Worm (Caenorhabditis elegans) whole organism, young adult: ENCODE data around the gene F31F4.1.

Experiments
- B0019.2 ChIP-seq: fragments of 200-800 bp; sonication (Bioruptor generic); conservative IDR thresholded peaks from 2 replicates; pipeline ENCODE4 v1.3.6; 2022; ENCODE audit warnings: missing genetic modification reagents, missing genetic modification characterization, missing compliant biosample characterization
- C06A6.2 ChIP-seq: fragments of 200-800 bp; sonication (Bioruptor generic); conservative IDR thresholded peaks from 2 replicates; pipeline ENCODE4 v1.3.6; 2022; ENCODE audit warnings: missing genetic modification characterization, missing compliant biosample characterization
- C17E4.6 ChIP-seq: fragments of 200-800 bp; sonication (Bioruptor generic); IDR thresholded peaks from 2 replicates; pipeline ENCODE4 v1.3.6; 2022; ENCODE audit warnings: missing genetic modification reagents, missing genetic modification characterization, missing compliant biosample characterization
- F49E8.2 ChIP-seq: sonication (generic microtip); optimal IDR thresholded peaks from 3 replicates; lab custom pipeline; 2017; ENCODE audit warnings: missing genetic modification characterization, mild to moderate bottlenecking, missing compliant biosample characterization, antibody characterized with exemption, moderate library complexity; ENCODE audit not compliant: insufficient read depth
- K12H6.12 ChIP-seq: fragments of 200-800 bp; sonication (Bioruptor generic); optimal IDR thresholded peaks from 2 replicates; lab custom pipeline; 2018; ENCODE audit warnings: mild to moderate bottlenecking, missing genetic modification characterization, missing compliant biosample characterization
- Y53F4B.3 ChIP-seq: fragments of 200-800 bp; sonication (Bioruptor generic); IDR thresholded peaks from 2 replicates; pipeline ENCODE4 v1.3.6; 2022; ENCODE audit warnings: missing genetic modification reagents, missing genetic modification characterization, missing compliant biosample characterization
- Y53G8AR.9 ChIP-seq: fragments of 200-800 bp; sonication (Bioruptor generic); conservative IDR thresholded peaks from 2 replicates; pipeline ENCODE4 v1.3.6; 2022; ENCODE audit warnings: missing genetic modification reagents, missing genetic modification characterization, missing compliant biosample characterization
- ama-1 ChIP-seq, 3 experiments: fragments of 150-350 bp in 1 of 3; sonication (generic microtip) in 2 of 3; optimal IDR thresholded peaks; 2 replicates each; lab custom pipeline; 2014 to 2018; ENCODE audit warnings: missing biosample characterization in 2 of 3, missing genetic modification characterization in 2 of 3, missing genetic modification reagents in 2 of 3
- aptf-2 ChIP-seq: fragments of 200-800 bp; sonication (Bioruptor generic); conservative IDR thresholded peaks from 2 replicates; pipeline ENCODE4 v1.3.6; 2022; ENCODE audit warnings: missing genetic modification reagents, missing genetic modification characterization, missing compliant biosample characterization
- attf-3 ChIP-seq: fragments of 200-800 bp; sonication (Bioruptor generic); conservative IDR thresholded peaks from 2 replicates; pipeline ENCODE4 v1.3.6; 2022; ENCODE audit warnings: missing genetic modification reagents, missing genetic modification characterization, missing compliant biosample characterization
- attf-5 ChIP-seq: fragments of 200-800 bp; sonication (Bioruptor generic); optimal IDR thresholded peaks from 2 replicates; lab custom pipeline; 2018; ENCODE audit warnings: mild to moderate bottlenecking, missing genetic modification characterization, missing compliant biosample characterization
- ceh-27 ChIP-seq: fragments of 200-800 bp; sonication (Bioruptor generic); optimal IDR thresholded peaks from 2 replicates; lab custom pipeline; 2018; ENCODE audit warnings: mild to moderate bottlenecking, missing genetic modification characterization, moderate library complexity, missing compliant biosample characterization
- ceh-58 ChIP-seq: fragments of 200-800 bp; sonication (Bioruptor generic); IDR thresholded peaks from 2 replicates; pipeline ENCODE4 v1.3.6; 2022; ENCODE audit warnings: missing genetic modification characterization, missing compliant biosample characterization
- ceh-91 ChIP-seq: fragments of 200-800 bp; sonication (Bioruptor generic); IDR thresholded peaks from 2 replicates; pipeline ENCODE4 v1.3.6; 2022; ENCODE audit warnings: missing genetic modification reagents, missing genetic modification characterization, missing compliant biosample characterization
- ekl-4 ChIP-seq: fragments of 200-800 bp; sonication (Bioruptor generic); IDR thresholded peaks from 2 replicates; pipeline ENCODE4 v1.3.6; 2022; ENCODE audit warnings: missing genetic modification reagents, missing genetic modification characterization, missing compliant biosample characterization
- hmg-1.2 ChIP-seq: fragments of 200-800 bp; sonication (Bioruptor generic); IDR thresholded peaks from 2 replicates; pipeline ENCODE4 v1.3.6; 2022; ENCODE audit warnings: missing genetic modification reagents, missing genetic modification characterization, missing compliant biosample characterization
- hrde-1 ChIP-seq: sonication (generic microtip); optimal IDR thresholded peaks from 2 replicates; lab custom pipeline; 2016; ENCODE audit warnings: missing genetic modification characterization, mild to moderate bottlenecking, missing compliant biosample characterization, moderate library complexity, missing genotype, missing genetic modification reagents, borderline replicate concordance
- lin-26 ChIP-seq: fragments of 200-800 bp; sonication (Bioruptor generic); IDR thresholded peaks from 2 replicates; pipeline ENCODE4 v1.3.6; 2022; ENCODE audit warnings: missing genetic modification reagents, missing genetic modification characterization, missing compliant biosample characterization
- lin-35 ChIP-seq, 3 experiments: fragments of 150-350 bp in 2 of 3; sonication (generic microtip) in 1 of 3; optimal IDR thresholded peaks; 2 replicates each; lab custom pipeline; 2014 to 2018; ENCODE audit warnings: missing biosample characterization in 3 of 3, missing genetic modification characterization in 3 of 3, missing genetic modification reagents in 3 of 3
- lin-54 ChIP-seq: fragments of 200-800 bp; sonication (Bioruptor generic); optimal IDR thresholded peaks from 2 replicates; lab custom pipeline; 2018; ENCODE audit warnings: mild to moderate bottlenecking, missing genetic modification characterization, missing compliant biosample characterization
- mes-4 ChIP-seq: sonication (generic microtip); optimal IDR thresholded peaks from 2 replicates; lab custom pipeline; 2016; ENCODE audit warnings: missing genotype, missing genetic modification characterization, missing compliant biosample characterization
- nfya-1 ChIP-seq: sonication (generic microtip); optimal IDR thresholded peaks from 2 replicates; lab custom pipeline; 2017; ENCODE audit warnings: antibody characterized with exemption, missing compliant biosample characterization, missing genetic modification characterization, borderline replicate concordance; ENCODE audit not compliant: insufficient read depth
- nhr-90 ChIP-seq: sonication (generic microtip); optimal IDR thresholded peaks from 2 replicates; lab custom pipeline; 2016; ENCODE audit warnings: missing genotype, mild to moderate bottlenecking, missing genetic modification characterization, missing compliant biosample characterization
- rcor-1 ChIP-seq: fragments of 200-800 bp; sonication (Bioruptor generic); IDR thresholded peaks from 2 replicates; pipeline ENCODE4 v1.3.6; 2022; ENCODE audit warnings: missing genetic modification reagents, missing genetic modification characterization, missing compliant biosample characterization
- sdz-38 ChIP-seq: sonication (generic microtip); optimal IDR thresholded peaks from 2 replicates; lab custom pipeline; 2016; ENCODE audit warnings: missing genotype, missing genetic modification characterization, missing compliant biosample characterization
- snpc-1.1 ChIP-seq: sonication (generic microtip); optimal IDR thresholded peaks from 2 replicates; lab custom pipeline; 2017; ENCODE audit warnings: missing genetic modification characterization, mild to moderate bottlenecking, missing compliant biosample characterization, antibody characterized with exemption, moderate library complexity, missing genotype, missing genetic modification reagents; ENCODE audit not compliant: insufficient read depth
- snpc-1.3 ChIP-seq: sonication (generic microtip); optimal IDR thresholded peaks from 2 replicates; lab custom pipeline; 2017; ENCODE audit warnings: missing genetic modification characterization, mild to moderate bottlenecking, missing compliant biosample characterization, antibody characterized with exemption, moderate library complexity, missing genotype, missing genetic modification reagents; ENCODE audit not compliant: insufficient read depth
- snpc-3.4 ChIP-seq: sonication (generic microtip); optimal IDR thresholded peaks from 2 replicates; lab custom pipeline; 2017; ENCODE audit warnings: missing genetic modification characterization, mild to moderate bottlenecking, missing compliant biosample characterization, antibody characterized with exemption, moderate library complexity, missing genotype, missing genetic modification reagents
- tbp1 ChIP-seq: fragments of 200-800 bp; sonication (Bioruptor generic); optimal IDR thresholded peaks from 2 replicates; lab custom pipeline; 2018; ENCODE audit warnings: mild to moderate bottlenecking, missing genetic modification characterization, missing compliant biosample characterization
- ztf-22 ChIP-seq: fragments of 200-800 bp; sonication (Bioruptor generic); optimal IDR thresholded peaks from 2 replicates; lab custom pipeline; 2018; ENCODE audit warnings: mild to moderate bottlenecking, missing genetic modification characterization, moderate library complexity, missing compliant biosample characterization
- ztf-26 ChIP-seq: sonication (generic microtip); optimal IDR thresholded peaks from 2 replicates; lab custom pipeline; 2017; ENCODE audit warnings: missing genetic modification characterization, missing compliant biosample characterization
- ztf-3 ChIP-seq: fragments of 200-800 bp; sonication (Bioruptor generic); optimal IDR thresholded peaks from 2 replicates; lab custom pipeline; 2018; ENCODE audit warnings: mild to moderate bottlenecking, missing genetic modification characterization, missing compliant biosample characterization

Gene F31F4.1

ce11 chrV:636281-636680, 47.6 kb upstream of the F31F4.1 start, which contains the start of gene pals-31:
TSS of gene pals-31 (plus strand) at chrV:636581.
- no peak for TF ChIP-seq aptf-2 (GFP tag; lab: Robert Waterston, UW)
- TF ChIP-seq, all 124 proteins: peak for 0

ce11 chrV:638328-638727, 45.5 kb upstream of the F31F4.1 start, which contains the start of gene srj-37:
TSS of gene srj-37 (plus strand) at chrV:638628.
- no peak for TF ChIP-seq lin-54 (GFP tag; lab: Kevin White, UChicago)

DNA sequence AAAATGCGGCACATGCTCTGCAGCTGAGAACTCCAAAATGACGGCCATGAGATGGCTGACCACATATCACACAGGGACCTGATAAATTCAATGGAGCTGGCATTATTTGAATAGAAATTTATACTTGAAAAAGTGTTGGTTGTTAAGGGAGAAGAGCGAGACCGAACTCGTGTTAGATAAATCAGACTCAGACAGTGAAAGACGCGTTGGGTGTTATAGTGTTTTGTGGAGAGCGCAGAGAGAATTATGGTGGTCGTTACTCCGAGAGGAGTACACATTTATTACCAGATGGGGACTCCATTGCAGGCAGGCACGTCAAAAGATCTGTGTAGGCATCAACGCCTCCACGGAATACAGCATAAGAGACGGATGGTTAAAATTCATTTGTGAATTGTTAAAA, 41.1 kb upstream of the F31F4.1 start, which contains the start of gene nhr-190:
Gene nhr-190, minus strand, starts transcription at position 175 of the 400 bp plus-strand sequence.
- TF ChIP-seq snpc-3.4 (no peak), ceh-27 (GFP tag; lab: Kevin White, UChicago) (no peak), attf-5 (GFP tag; lab: Kevin White, UChicago) (peak; percentile 16), rcor-1 (GFP tag; lab: Robert Waterston, UW) (no peak), ztf-3 (GFP tag; lab: Kevin White, UChicago) (no peak), hmg-1.2 (GFP tag; lab: Robert Waterston, UW) (peak; percentile 66; the same call in 1 of the 2 replicates)
- TF ChIP-seq, all 124 proteins: peak for 2

DNA sequence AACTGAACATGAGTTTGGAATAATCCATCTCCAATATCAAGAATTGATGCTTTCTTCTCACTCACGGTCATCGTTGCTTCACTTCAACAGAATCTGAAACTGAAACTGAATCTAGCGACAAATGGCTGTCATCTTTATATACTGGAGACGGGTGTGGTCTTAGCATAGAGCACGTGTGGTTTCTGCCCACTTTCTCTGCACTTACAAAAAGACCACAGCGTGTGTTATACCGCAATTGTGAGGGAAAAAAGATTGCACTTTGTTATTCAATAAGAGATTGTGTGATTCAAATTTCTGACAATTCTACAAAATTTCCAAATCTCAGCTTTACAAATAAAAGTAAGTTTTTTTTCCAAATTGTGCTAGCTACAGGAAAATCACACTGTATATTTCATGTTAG, 37.7 kb upstream of the F31F4.1 start, which contains the start of gene F48G7.12:
Gene F48G7.12, minus strand, starts transcription at position 101 of the 400 bp plus-strand sequence.
- TF ChIP-seq tbp1 (GFP tag; lab: Kevin White, UChicago) (no peak), sdz-38 (no peak)

DNA sequence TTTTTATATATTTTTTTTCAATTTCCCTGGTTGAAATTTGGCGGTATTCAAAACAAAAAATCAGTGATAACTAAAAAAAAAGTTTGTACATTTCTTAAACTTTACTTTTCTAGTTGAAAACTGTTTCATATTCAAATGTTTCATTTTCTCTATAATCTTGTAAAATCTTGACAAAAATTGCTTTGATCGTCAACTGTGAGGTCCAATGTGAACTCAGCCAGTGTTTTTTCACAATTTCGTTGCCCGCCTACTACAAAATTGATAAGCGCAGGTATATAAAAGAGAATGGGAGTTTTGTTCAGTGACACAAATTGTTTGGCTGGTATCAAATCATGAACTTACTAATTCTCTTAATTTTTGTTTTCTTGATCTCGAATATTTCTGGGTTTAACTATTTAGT, 37.0 kb upstream of the F31F4.1 start, which contains the start of gene ugt-42:
Gene ugt-42, plus strand, starts transcription at position 301 of the 400 bp plus-strand sequence.
- TF ChIP-seq mes-4 (no peak), Y53F4B.3 (GFP tag; lab: Robert Waterston, UW) (no peak), hrde-1 (tag; lab: Kevin White, UChicago) (no peak), tbp1 (GFP tag; lab: Kevin White, UChicago) (no peak), nhr-90 (tag; lab: Kevin White, UChicago) (no peak), ceh-58 (GFP tag; lab: Robert Waterston, UW) (no peak), C06A6.2 (GFP tag; lab: Robert Waterston, UW) (no peak), Y53G8AR.9 (no peak), K12H6.12 (tag; lab: Kevin White, UChicago) (no peak), attf-5 (GFP tag; lab: Kevin White, UChicago) (no peak)

- no peak for TF ChIP-seq attf-3 (GFP tag; lab: Robert Waterston, UW)
- TF ChIP-seq ztf-22 (GFP tag; lab: Kevin White, UChicago): no peak
- no peak for TF ChIP-seq ceh-58 (GFP tag; lab: Robert Waterston, UW)
- no peak for TF ChIP-seq ceh-27 (GFP tag; lab: Kevin White, UChicago)
Observed at ce11 chrV:652940-653339, 30.9 kb upstream of the F31F4.1 start, which contains the start of gene srj-5. TSS of gene srj-5 (minus strand) at chrV:653040.

DNA sequence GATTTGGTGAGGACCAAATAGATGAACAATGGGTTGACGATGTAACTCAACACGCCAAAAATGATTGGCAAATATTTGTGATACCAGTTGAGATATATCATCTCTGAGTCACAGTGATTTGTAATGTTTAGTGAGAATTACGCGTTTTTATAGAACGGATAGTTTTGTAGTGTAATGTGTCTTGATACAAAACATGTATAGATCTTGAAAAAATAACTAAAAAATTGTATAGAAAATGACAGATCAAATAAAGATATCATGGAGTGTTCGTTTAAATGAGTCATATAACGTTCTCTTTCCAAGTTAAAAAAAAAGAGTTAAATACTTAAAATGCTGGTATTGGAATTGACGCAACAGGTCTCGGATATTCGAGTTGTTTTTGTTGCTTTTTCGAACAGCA, 29.5 kb upstream of the F31F4.1 start, which contains the start of gene srj-6:
Gene srj-6, minus strand, starts transcription at position 101 of the 400 bp plus-strand sequence.
- no peak for TF ChIP-seq nfya-1 (tag; lab: Kevin White, UChicago)
- TF ChIP-seq B0019.2 (GFP tag; lab: Robert Waterston, UW): no peak
- TF ChIP-seq Y53G8AR.9: no peak
- TF ChIP-seq ceh-91 (GFP tag; lab: Robert Waterston, UW): no peak
- TF ChIP-seq lin-35 (GFP tag; optimal IDR thresholded peaks at IDR 0.05; lab: Kevin White, UChicago): no peak
- no peak for TF ChIP-seq lin-26 (GFP tag; lab: Robert Waterston, UW)
- no peak for TF ChIP-seq ama-1 (optimal IDR thresholded peaks at IDR 0.05; lab: Kevin White, UChicago)
- no peak for TF ChIP-seq ama-1 (GFP tag; optimal IDR thresholded peaks at IDR 0.05; lab: Kevin White, UChicago)
- no peak for TF ChIP-seq aptf-2 (GFP tag; lab: Robert Waterston, UW)
- TF ChIP-seq snpc-1.3 (tag; lab: Kevin White, UChicago): no peak
- TF ChIP-seq F49E8.2: no peak
- TF ChIP-seq ztf-26: no peak
- TF ChIP-seq ekl-4 (GFP tag; lab: Robert Waterston, UW): no peak
- TF ChIP-seq snpc-1.1 (tag; lab: Kevin White, UChicago): no peak
- no peak for TF ChIP-seq C17E4.6 (GFP tag; lab: Robert Waterston, UW)
- TF ChIP-seq, all 124 proteins: peak for 0
